Worm (Caenorhabditis elegans): ENCODE data around the gene ufbp-1.

ufbp-1 gene

DNA sequence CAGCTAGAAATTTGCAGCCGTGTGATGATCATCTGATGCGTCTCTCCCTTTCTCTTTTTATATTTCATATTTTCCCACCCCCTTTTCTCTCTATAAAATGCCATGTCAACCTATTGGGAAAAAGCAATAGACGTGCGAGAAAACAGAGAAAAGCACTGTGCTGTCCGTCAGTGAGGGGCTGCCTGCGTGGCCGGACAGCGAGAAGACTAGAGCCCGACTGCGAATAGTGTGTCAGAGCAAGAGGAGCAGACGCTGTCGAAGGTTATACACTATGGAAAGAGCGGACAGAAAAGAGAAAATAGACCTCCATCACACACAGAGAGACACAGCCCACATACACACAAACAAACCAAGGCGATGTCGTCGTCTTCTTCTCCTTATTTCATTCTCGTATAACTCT lies 18.3 kb downstream of the ufbp-1 start (continued):
- TF ChIP-seq alr-1 (tag; optimal IDR thresholded peaks at IDR 0.05; ENCODE audit: borderline replicate concordance) (no peak), C34B4.2 (tag; optimal IDR thresholded peaks at IDR 0.05) (no peak), fos-1 (tag; optimal IDR thresholded peaks at IDR 0.05) (no peak), swsn-7 (tag; optimal IDR thresholded peaks at IDR 0.05) (peak; percentile 62), hlh-17 (GFP tag; optimal IDR thresholded peaks at IDR 0.05; ENCODE audit: borderline replicate concordance) (no peak), nhr-47 (tag; optimal IDR thresholded peaks at IDR 0.05) (peak; percentile 72), aha-1 (tag; optimal IDR thresholded peaks at IDR 0.05) (no peak), unc-62 (GFP tag; optimal IDR thresholded peaks at IDR 0.05) (no peak), C16A3.4 (tag; optimal IDR thresholded peaks at IDR 0.05) (peak; percentile 56), Y116A8C.19 (tag; optimal IDR thresholded peaks at IDR 0.05; ENCODE audit: borderline replicate concordance) (no peak), aly-2 (tag; optimal IDR thresholded peaks at IDR 0.05) (no peak), elt-3 (tag; optimal IDR thresholded peaks at IDR 0.05) (peak in 2 of 6 experiments; percentile 12 to 18), rnt-1 (tag; optimal IDR thresholded peaks at IDR 0.05) (peak; percentile 22), mdl-1 (tag; optimal IDR thresholded peaks at IDR 0.05) (peak in 1 of 2 experiments; percentile 63), fkh-8 (tag; optimal IDR thresholded peaks at IDR 0.05) (peak; percentile 68), lir-3 (tag; optimal IDR thresholded peaks at IDR 0.05; ENCODE audit: poor library complexity) (no peak), unc-130 (tag; optimal IDR thresholded peaks at IDR 0.05) (no peak), nhr-77 (tag; optimal IDR thresholded peaks at IDR 0.05) (peak; percentile 30), ceh-8 (GFP tag; optimal IDR thresholded peaks at IDR 0.05) (no peak), ceh-82 (tag; optimal IDR thresholded peaks at IDR 0.05) (peak in 2 of 3 experiments; percentile 17 to 54), irx-1 (tag; optimal IDR thresholded peaks at IDR 0.05) (no peak), nhr-76 (tag; optimal IDR thresholded peaks at IDR 0.05) (no peak), egl-13 (tag; optimal IDR thresholded peaks at IDR 0.05) (no peak), ztf-11 (tag; optimal IDR thresholded peaks at IDR 0.05) (peak in 1 of 2 experiments; percentile 48), blmp-1 (tag; optimal IDR thresholded peaks at IDR 0.05) (peak; percentile 55), xbp-1 (tag; optimal IDR thresholded peaks at IDR 0.05) (peak; percentile 62), unc-86 (tag; optimal IDR thresholded peaks at IDR 0.05) (peak; percentile 55), skn-1 (tag; optimal IDR thresholded peaks at IDR 0.05) (peak; percentile 22), nhr-19 (GFP tag; conservative IDR thresholded peaks at IDR 0.05) (peak; percentile 48), dpl-1 (GFP tag; optimal IDR thresholded peaks at IDR 0.05) (peak; percentile 9 to 40 (median 34)), hlh-4 (tag; optimal IDR thresholded peaks at IDR 0.05) (no peak), grh-1 (GFP tag; IDR thresholded peaks at IDR 0.05) (no peak)

DNA sequence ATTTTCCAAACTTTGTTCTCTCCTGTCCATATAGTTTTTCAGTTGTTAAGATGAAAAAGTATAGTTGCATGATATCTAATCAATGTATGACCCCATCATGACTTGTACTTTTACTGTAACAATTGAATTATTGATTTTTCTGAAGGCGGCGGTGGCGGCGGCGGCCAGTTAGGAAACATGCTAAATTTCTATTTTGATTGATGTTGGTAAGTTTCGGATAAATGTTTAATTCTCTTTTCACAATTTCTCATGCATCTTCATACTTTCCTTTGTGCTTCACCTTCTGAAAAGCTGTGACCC lies 25.5 kb downstream of the ufbp-1 start, which contains the start of gene sor-1:
sor-1 (plus strand) TSS at position 201 of the 300 bp plus-strand sequence.
- no peak for TF ChIP-seq nhr-76 (tag; optimal IDR thresholded peaks at IDR 0.05)
- no peak for TF ChIP-seq ztf-4 (tag; optimal IDR thresholded peaks at IDR 0.05)
- no peak for TF ChIP-seq aha-1 (tag; optimal IDR thresholded peaks at IDR 0.05)
- no peak for TF ChIP-seq hlh-17 (GFP tag; optimal IDR thresholded peaks at IDR 0.05; ENCODE audit: borderline replicate concordance)
- no peak for TF ChIP-seq elt-3 (tag; optimal IDR thresholded peaks at IDR 0.05)
- no peak for TF ChIP-seq isw-1 (GFP tag; IDR thresholded peaks at IDR 0.05)
- TF ChIP-seq hpl-2 (GFP tag; optimal IDR thresholded peaks at IDR 0.05), result no peak
- no peak for TF ChIP-seq unc-62 (GFP tag; optimal IDR thresholded peaks at IDR 0.05)
- TF ChIP-seq fkh-10 (GFP tag; optimal IDR thresholded peaks at IDR 0.05), result no peak
- no peak for TF ChIP-seq nhr-47 (tag; optimal IDR thresholded peaks at IDR 0.05)
- no peak for TF ChIP-seq blmp-1 (tag; optimal IDR thresholded peaks at IDR 0.05)
- TF ChIP-seq nhr-12 (tag; optimal IDR thresholded peaks at IDR 0.05), result no peak
- TF ChIP-seq unc-130 (tag; optimal IDR thresholded peaks at IDR 0.05), result no peak
- no peak for TF ChIP-seq lin-39 (tag; optimal IDR thresholded peaks at IDR 0.05)
- TF ChIP-seq swsn-7 (tag; optimal IDR thresholded peaks at IDR 0.05), result no peak
- no peak for TF ChIP-seq zag-1 (tag; optimal IDR thresholded peaks at IDR 0.05)
- TF ChIP-seq fkh-4 (tag; optimal IDR thresholded peaks at IDR 0.05; ENCODE audit: borderline replicate concordance), result no peak
